Worm (Caenorhabditis elegans): ENCODE measurements around the gene nbs-1.

ce11 chrII:11105981-11106711 lies 9.9 kb upstream of the nbs-1 start, which contains the start of gene nasp-1:
- TF ChIP-seq zag-1 (tag; optimal IDR thresholded peaks at IDR 0.05): no peak
- TF ChIP-seq nhr-25 (tag; optimal IDR thresholded peaks at IDR 0.05): no peak
- no peak for TF ChIP-seq nhr-28 (tag; optimal IDR thresholded peaks at IDR 0.05)
- no peak for TF ChIP-seq nhr-11 (tag; optimal IDR thresholded peaks at IDR 0.05)
- no peak for TF ChIP-seq ceh-28 (tag; optimal IDR thresholded peaks at IDR 0.05)
- no peak for TF ChIP-seq nhr-23 (tag; optimal IDR thresholded peaks at IDR 0.05)
- no peak for TF ChIP-seq lin-15B (tag; optimal IDR thresholded peaks at IDR 0.05)
- TF ChIP-seq fkh-10 (GFP tag; optimal IDR thresholded peaks at IDR 0.05): no peak
- no peak for TF ChIP-seq nhr-76 (tag; optimal IDR thresholded peaks at IDR 0.05)
- no peak for TF ChIP-seq unc-62 (GFP tag; optimal IDR thresholded peaks at IDR 0.05)
- no peak for TF ChIP-seq nhr-12 (tag; optimal IDR thresholded peaks at IDR 0.05)
- no peak for TF ChIP-seq pqm-1 (tag; optimal IDR thresholded peaks at IDR 0.05)
- TF ChIP-seq ama-1 (optimal IDR thresholded peaks at IDR 0.05): no peak
